Worm (Caenorhabditis elegans): ENCODE measurements around the gene exos-2.

ce11 chrIV:6464005-6464404, 48.7 kb downstream of the exos-2 start, which contains the start of gene acr-25:
- TF ChIP-seq med-1 (GFP tag; optimal IDR thresholded peaks at IDR 0.05; ENCODE audit: insufficient read depth), result no peak
- no peak for TF ChIP-seq ref-1 (GFP tag; conservative IDR thresholded peaks at IDR 0.05)
- TF ChIP-seq flt-1 (GFP tag; IDR thresholded peaks at IDR 0.05), result no peak
